Fruit fly (Drosophila melanogaster) whole organism, embryonic: Measurements from ENCODE around the gene CG43845.

Source experiments
- Ada2b ChIP-seq: fragments of 200-800 bp; sonication (Bioruptor generic); IDR thresholded peaks from 2 replicates; pipeline ENCODE4 v1.3.6; 2022; ENCODE audit warnings: missing biosample characterization, missing genetic modification characterization
- B-H2 ChIP-seq: fragments of 200-800 bp; sonication (Bioruptor generic); optimal IDR thresholded peaks from 2 replicates; lab custom pipeline; 2018; ENCODE audit warnings: missing biosample characterization, mild to moderate bottlenecking, missing genetic modification characterization
- Blimp-1 ChIP-seq: fragments of 200-800 bp; sonication (Bioruptor generic); optimal IDR thresholded peaks from 3 replicates; lab custom pipeline; 2018; ENCODE audit warnings: missing biosample characterization, missing genetic modification characterization, mild to moderate bottlenecking, moderate library complexity, missing genetic modification reagents
- CG10462 ChIP-seq: fragments of 200-800 bp; sonication (Bioruptor generic); optimal IDR thresholded peaks from 2 replicates; lab custom pipeline; 2016; ENCODE audit warnings: missing biosample characterization, missing genetic modification characterization
- CG10543 ChIP-seq: fragments of 200-800 bp; sonication (Bioruptor generic); optimal IDR thresholded peaks from 3 replicates; lab custom pipeline; 2017; ENCODE audit warnings: missing biosample characterization, mild to moderate bottlenecking, missing genetic modification characterization, moderate library complexity
- CG17568 ChIP-seq: fragments of 200-800 bp; sonication (Bioruptor generic); optimal IDR thresholded peaks from 2 replicates; lab custom pipeline; 2018; ENCODE audit warnings: missing biosample characterization, mild to moderate bottlenecking, missing genetic modification characterization, moderate library complexity
- CG18262 ChIP-seq: fragments of 200-800 bp; optimal IDR thresholded peaks from 3 replicates; lab custom pipeline; 2019; ENCODE audit warnings: missing biosample characterization, mild to moderate bottlenecking, missing genetic modification characterization, moderate library complexity
- CG2116 ChIP-seq: fragments of 200-800 bp; sonication (Bioruptor generic); optimal IDR thresholded peaks from 3 replicates; lab custom pipeline; 2018; ENCODE audit warnings: missing biosample characterization, mild to moderate bottlenecking, missing genetic modification characterization
- CG2129 ChIP-seq: fragments of 200-800 bp; sonication (Bioruptor generic); IDR thresholded peaks from 2 replicates; pipeline ENCODE4 v1.3.6; 2022; ENCODE audit warnings: missing biosample characterization, missing genetic modification characterization; ENCODE audit not compliant: partially characterized antibody
- CG2712 ChIP-seq: fragments of 200-800 bp; optimal IDR thresholded peaks from 3 replicates; lab custom pipeline; 2019; ENCODE audit warnings: missing biosample characterization, mild to moderate bottlenecking, missing genetic modification characterization, moderate library complexity
- CG33213 ChIP-seq: fragments of 200-800 bp; sonication (Bioruptor generic); optimal IDR thresholded peaks from 3 replicates; lab custom pipeline; 2016; ENCODE audit warnings: missing biosample characterization, missing genetic modification characterization
- CG33557 ChIP-seq: fragments of 200-800 bp; sonication (Bioruptor generic); optimal IDR thresholded peaks from 2 replicates; lab custom pipeline; 2019; ENCODE audit warnings: missing biosample characterization, mild to moderate bottlenecking, missing genetic modification characterization, moderate library complexity
- CG34376 ChIP-seq: fragments of 200-800 bp; sonication (Bioruptor generic); optimal IDR thresholded peaks from 2 replicates; lab custom pipeline; 2018; ENCODE audit warnings: missing biosample characterization, mild to moderate bottlenecking, missing genetic modification characterization
- CG3838 ChIP-seq: fragments of 200-800 bp; sonication (Bioruptor generic); optimal IDR thresholded peaks from 3 replicates; lab custom pipeline; 2016; ENCODE audit warnings: missing biosample characterization, missing genetic modification characterization
- CG6254 ChIP-seq: fragments of 200-800 bp; sonication (Bioruptor generic); optimal IDR thresholded peaks from 3 replicates; lab custom pipeline; 2017; ENCODE audit warnings: mild to moderate bottlenecking, missing biosample characterization, missing genetic modification reagents, missing genetic modification characterization
- CG7372 ChIP-seq: fragments of 200-800 bp; sonication (Bioruptor generic); IDR thresholded peaks from 2 replicates; pipeline ENCODE4 v1.3.6; 2022; ENCODE audit warnings: missing biosample characterization, missing genetic modification characterization
- CG8290 ChIP-seq, 3 experiments: fragments of 200-800 bp; sonication (Bioruptor generic); optimal IDR thresholded peaks; 2 replicates each; lab custom pipeline; 2016 to 2019; ENCODE audit warnings: missing biosample characterization in 3 of 3, missing genetic modification characterization in 3 of 3, mild to moderate bottlenecking in 2 of 3, moderate library complexity in 1 of 3
- CG9727 ChIP-seq: fragments of 200-800 bp; sonication (Bioruptor generic); optimal IDR thresholded peaks from 3 replicates; lab custom pipeline; 2017; ENCODE audit warnings: missing biosample characterization, mild to moderate bottlenecking, missing genetic modification characterization
- CG9797 ChIP-seq: fragments of 200-800 bp; sonication (Bioruptor generic); optimal IDR thresholded peaks from 3 replicates; lab custom pipeline; 2018; ENCODE audit warnings: missing biosample characterization, mild to moderate bottlenecking, missing genetic modification characterization
- CoRest ChIP-seq: fragments of 200-800 bp; sonication (Bioruptor generic); optimal IDR thresholded peaks from 3 replicates; lab custom pipeline; 2018; ENCODE audit warnings: missing biosample characterization, mild to moderate bottlenecking, missing genetic modification characterization, moderate library complexity
- Dad ChIP-seq: fragments of 200-800 bp; sonication (Bioruptor generic); optimal IDR thresholded peaks from 3 replicates; lab custom pipeline; 2016; ENCODE audit warnings: missing biosample characterization, missing genetic modification characterization
- Deaf1 ChIP-seq: fragments of 200-800 bp; optimal IDR thresholded peaks from 3 replicates; lab custom pipeline; 2019; ENCODE audit warnings: missing biosample characterization, mild to moderate bottlenecking, missing genetic modification characterization, moderate library complexity
- Doc3 ChIP-seq: fragments of 200-800 bp; sonication (Bioruptor generic); IDR thresholded peaks from 3 replicates; pipeline ENCODE4 v1.3.6; 2022; ENCODE audit warnings: missing biosample characterization, missing genetic modification characterization; ENCODE audit not compliant: partially characterized antibody
- Dref ChIP-seq: fragments of 200-800 bp; sonication (Bioruptor generic); IDR thresholded peaks from 2 replicates; pipeline ENCODE4 v1.3.6; 2022; ENCODE audit warnings: missing biosample characterization, missing genetic modification characterization
- Fer3 ChIP-seq: fragments of 200-800 bp; sonication (Bioruptor generic); optimal IDR thresholded peaks from 2 replicates; lab custom pipeline; 2018; ENCODE audit warnings: missing biosample characterization, mild to moderate bottlenecking, missing genetic modification characterization, moderate library complexity
- Gug ChIP-seq: fragments of 200-800 bp; sonication (Bioruptor generic); IDR thresholded peaks from 4 replicates; pipeline ENCODE4 v1.3.6; 2022; ENCODE audit warnings: missing biosample characterization, missing genetic modification characterization
- HHEX ChIP-seq: fragments of 200-800 bp; sonication (Bioruptor generic); optimal IDR thresholded peaks from 3 replicates; lab custom pipeline; 2017; ENCODE audit warnings: missing biosample characterization, mild to moderate bottlenecking, missing genetic modification characterization, missing genetic modification reagents
- Hey ChIP-seq: fragments of 200-800 bp; sonication (Bioruptor generic); optimal IDR thresholded peaks from 3 replicates; lab custom pipeline; 2018; ENCODE audit warnings: missing biosample characterization, mild to moderate bottlenecking, missing genetic modification characterization
- Lpt ChIP-seq: fragments of >200 bp; optimal IDR thresholded peaks from 2 replicates; lab custom pipeline; 2018; ENCODE audit warnings: missing biosample characterization, missing genetic modification characterization
- Med ChIP-seq: fragments of 200-800 bp; sonication (Bioruptor generic); peaks from one replicate; lab custom pipeline; 2016; ENCODE audit warnings: missing biosample characterization, missing genetic modification characterization, mild to moderate bottlenecking, inconsistent platforms, moderate library complexity
- Optix ChIP-seq: fragments of 200-800 bp; sonication (Bioruptor generic); IDR thresholded peaks from 3 replicates; pipeline ENCODE4 v1.3.6; 2022; ENCODE audit warnings: missing biosample characterization, missing genetic modification characterization
- Sox100B ChIP-seq: fragments of 200-800 bp; sonication (Bioruptor generic); optimal IDR thresholded peaks from 3 replicates; lab custom pipeline; 2018; ENCODE audit warnings: missing biosample characterization, mild to moderate bottlenecking, missing genetic modification characterization
- ci ChIP-seq: fragments of 200-800 bp; sonication (Bioruptor generic); IDR thresholded peaks from 3 replicates; pipeline ENCODE4 v1.3.6; 2022; ENCODE audit warnings: missing biosample characterization, missing genetic modification characterization
- danr ChIP-seq: fragments of 200-800 bp; sonication (Bioruptor generic); IDR thresholded peaks from 2 replicates; pipeline ENCODE4 v1.3.6; 2022; ENCODE audit warnings: missing biosample characterization, missing genetic modification characterization
- dmrt11E ChIP-seq: fragments of 200-800 bp; sonication (Bioruptor generic); optimal IDR thresholded peaks from 3 replicates; lab custom pipeline; 2018; ENCODE audit warnings: missing biosample characterization, mild to moderate bottlenecking, missing genetic modification characterization, moderate library complexity
- exex ChIP-seq: fragments of 200-800 bp; sonication (Bioruptor generic); optimal IDR thresholded peaks from 4 replicates; lab custom pipeline; 2018; ENCODE audit warnings: missing biosample characterization, mild to moderate bottlenecking, missing genetic modification characterization, moderate library complexity
- gem ChIP-seq: fragments of 200-800 bp; sonication (Bioruptor generic); optimal IDR thresholded peaks from 2 replicates; lab custom pipeline; 2019; ENCODE audit warnings: missing biosample characterization, mild to moderate bottlenecking, missing genetic modification characterization, moderate library complexity
- ind ChIP-seq: fragments of 200-800 bp; sonication (Bioruptor generic); optimal IDR thresholded peaks from 3 replicates; lab custom pipeline; 2016; ENCODE audit warnings: missing biosample characterization, missing genetic modification characterization
- inv ChIP-seq: fragments of 200-800 bp; sonication (Bioruptor generic); IDR thresholded peaks from 2 replicates; pipeline ENCODE4 v1.3.6; 2022; ENCODE audit warnings: missing biosample characterization, missing genetic modification characterization; ENCODE audit not compliant: partially characterized antibody
- jing ChIP-seq: fragments of 200-800 bp; sonication (Bioruptor generic); optimal IDR thresholded peaks from 2 replicates; lab custom pipeline; 2018; ENCODE audit warnings: missing biosample characterization, mild to moderate bottlenecking, missing genetic modification characterization
- mirr ChIP-seq: fragments of 200-800 bp; sonication (Bioruptor generic); optimal IDR thresholded peaks from 3 replicates; lab custom pipeline; 2018; ENCODE audit warnings: missing biosample characterization, mild to moderate bottlenecking, missing genetic modification characterization
- org-1 ChIP-seq: fragments of 200-800 bp; sonication (Bioruptor generic); optimal IDR thresholded peaks from 2 replicates; lab custom pipeline; 2017; ENCODE audit warnings: missing biosample characterization, missing genetic modification characterization
- phol ChIP-seq: fragments of 200-800 bp; sonication (Bioruptor generic); optimal IDR thresholded peaks from 3 replicates; lab custom pipeline; 2018; ENCODE audit warnings: missing biosample characterization, mild to moderate bottlenecking, missing genetic modification characterization, moderate library complexity
- schlank ChIP-seq: fragments of 200-800 bp; sonication (Bioruptor generic); optimal IDR thresholded peaks from 2 replicates; lab custom pipeline; 2018; ENCODE audit warnings: missing biosample characterization, mild to moderate bottlenecking, missing genetic modification characterization
- slbo ChIP-seq: fragments of 200-800 bp; sonication (Bioruptor generic); IDR thresholded peaks from 2 replicates; pipeline ENCODE4 v1.3.6; 2022; ENCODE audit warnings: missing biosample characterization, missing genetic modification characterization
- sug ChIP-seq: fragments of 200-800 bp; optimal IDR thresholded peaks from 2 replicates; lab custom pipeline; 2019; ENCODE audit warnings: missing biosample characterization, mild to moderate bottlenecking, missing genetic modification characterization, moderate library complexity
- toy ChIP-seq: fragments of 200-800 bp; sonication (Bioruptor generic); IDR thresholded peaks from 2 replicates; pipeline ENCODE4 v1.3.6; 2022; ENCODE audit warnings: missing biosample characterization, missing genetic modification characterization
- trh ChIP-seq: fragments of 200-800 bp; sonication (Bioruptor generic); optimal IDR thresholded peaks from 2 replicates; lab custom pipeline; 2016; ENCODE audit warnings: missing biosample characterization, missing genetic modification characterization
- zfh2 ChIP-seq: fragments of 200-800 bp; sonication (Bioruptor generic); optimal IDR thresholded peaks from 2 replicates; lab custom pipeline; 2016; ENCODE audit warnings: missing biosample characterization, missing genetic modification characterization

The CG43845 gene

DNA sequence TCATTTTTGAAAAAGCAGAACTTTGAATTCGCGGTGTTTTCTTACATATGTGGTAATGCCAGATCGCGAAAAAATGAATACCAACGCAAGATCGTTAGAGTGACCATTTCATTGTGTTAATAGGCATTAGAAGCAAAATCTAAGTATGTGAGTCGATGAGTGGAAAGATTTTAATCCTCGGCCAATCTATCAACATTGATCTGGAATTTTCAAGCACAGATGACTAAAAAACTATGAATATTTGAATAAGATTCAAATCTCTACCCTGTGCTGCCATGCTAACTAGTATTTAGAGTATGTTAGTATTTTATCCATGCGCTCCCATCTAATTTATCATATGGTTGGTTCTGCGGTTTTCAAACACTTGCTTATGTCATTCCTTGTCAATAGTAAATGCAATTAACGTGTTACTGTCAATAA, 6.3 kb downstream of the CG43845 start (continued):
- TF ChIP-seq CG2129 (GFP tag; lab: Robert Waterston, UW) (no peak), dmrt11E (tag; lab: Kevin White, UChicago) (no peak), CoRest (tag; lab: Kevin White, UChicago) (peak; percentile 16), Lpt (GFP tag; lab: Kevin White, UChicago) (no peak), phol (tag; lab: Kevin White, UChicago) (peak; percentile 32), CG10462 (GFP tag; lab: Kevin White, UChicago) (no peak), HHEX (GFP tag; lab: Kevin White, UChicago) (no peak), CG3838 (GFP tag; lab: Kevin White, UChicago) (no peak), toy (no peak), jing (GFP tag; lab: Kevin White, UChicago) (no peak), Optix (GFP tag; lab: Robert Waterston, UW) (no peak), ci (GFP tag; lab: Robert Waterston, UW) (no peak), trh (GFP tag; lab: Kevin White, UChicago) (no peak), zfh2 (no peak), Fer3 (tag; lab: Kevin White, UChicago) (no peak), danr (no peak), Dad (GFP tag; lab: Kevin White, UChicago) (no peak), CG18262 (no peak), CG2116 (GFP tag; lab: Kevin White, UChicago) (peak; percentile 45), CG33213 (GFP tag; lab: Kevin White, UChicago) (peak; percentile 7), CG17568 (no peak), CG9727 (GFP tag; lab: Kevin White, UChicago) (no peak), inv (GFP tag; lab: Robert Waterston, UW) (no peak), CG9797 (GFP tag; lab: Kevin White, UChicago) (peak; percentile 84), Dref (no peak), ind (GFP tag; lab: Kevin White, UChicago) (no peak), Ada2b (no peak), CG2712 (tag; lab: Kevin White, UChicago) (no peak)

- no peak for TF ChIP-seq danr
- no peak for TF ChIP-seq Blimp-1 (GFP tag; lab: Kevin White, UChicago)
- TF ChIP-seq CG8290 (GFP tag; optimal IDR thresholded peaks at IDR 0.05; lab: Kevin White, UChicago), result no peak
- TF ChIP-seq CG8290 (tag; optimal IDR thresholded peaks at IDR 0.05; lab: Kevin White, UChicago), result no peak
- no peak for TF ChIP-seq Sox100B (GFP tag; lab: Kevin White, UChicago)
- no peak for TF ChIP-seq schlank (tag; lab: Kevin White, UChicago)
- TF ChIP-seq CG6254 (GFP tag; lab: Kevin White, UChicago), result no peak
Measured at dm6 chr3R:5514759-5515158, 8.2 kb downstream of the CG43845 start.

DNA sequence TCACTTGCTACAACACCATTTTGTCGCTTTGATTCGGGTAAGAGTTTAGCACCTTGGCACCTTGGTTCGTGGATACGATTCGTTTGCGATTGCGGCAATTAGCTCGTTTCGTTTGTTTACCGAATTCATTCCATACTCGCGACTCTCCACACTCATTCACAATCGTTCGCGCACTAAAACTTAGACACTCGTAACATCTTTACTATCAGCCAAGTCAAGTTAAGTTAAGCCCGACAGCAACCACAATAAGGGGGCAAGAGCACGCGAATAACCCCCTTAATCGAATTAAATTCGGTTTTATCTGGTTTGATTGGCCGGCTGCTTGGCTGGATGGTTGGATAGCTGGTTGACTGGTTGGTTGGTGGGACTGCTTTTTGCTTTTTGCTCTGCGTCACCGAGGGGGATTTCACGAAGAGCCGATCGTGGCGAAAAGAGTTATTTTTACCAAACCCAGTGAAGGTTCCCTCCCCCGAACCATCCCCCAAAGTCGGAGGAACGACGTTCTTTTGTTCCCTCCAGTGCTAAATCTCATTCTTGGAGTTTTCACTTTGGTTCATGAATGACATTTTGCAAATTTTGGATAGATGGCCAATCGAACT, 19.0 kb downstream of the CG43845 start:
- TF ChIP-seq mirr (GFP tag; lab: Kevin White, UChicago), result peak; percentile 82
- TF ChIP-seq CG33557, result no peak
- 0 out of 3 replicates have a peak, but pooled peaks have one; percentile 16 for TF ChIP-seq Doc3
- peak; percentile 99 for TF ChIP-seq Hey (tag; lab: Kevin White, UChicago)
- no peak for TF ChIP-seq org-1 (GFP tag; lab: Kevin White, UChicago)
- TF ChIP-seq sug, result peak; percentile 62
- TF ChIP-seq CG7372, result no peak
- peak; percentile 43 for TF ChIP-seq CG10543 (GFP tag; lab: Kevin White, UChicago)
- TF ChIP-seq Deaf1 (tag; lab: Kevin White, UChicago), result peak; percentile 84
- TF ChIP-seq CG34376 (GFP tag; lab: Kevin White, UChicago), result peak; percentile 64
- peak; percentile 76 for TF ChIP-seq gem (tag; lab: Kevin White, UChicago)
- peak; percentile 70 for TF ChIP-seq exex (tag; lab: Kevin White, UChicago)
- peak; percentile 76 for TF ChIP-seq Med (GFP tag; lab: Kevin White, UChicago)
- no peak for TF ChIP-seq slbo (GFP tag; lab: Robert Waterston, UW)
- no peak for TF ChIP-seq Gug
- TF ChIP-seq B-H2 (GFP tag; lab: Kevin White, UChicago), result peak; percentile 38
